Worm (Caenorhabditis elegans): Measurements from ENCODE around the gene arrd-24.
"Not testable (repeated sequence)": the region's sequence is repeated elsewhere in the genome, so short reads cannot be mapped to it uniquely, and the experiment has no call there.

Gene arrd-24

ce11 chrX:13980417-13980816 is at the start of gene arrd-24:
Gene arrd-24, minus strand, starts transcription at chrX:13980517.
- TF ChIP-seq ceh-31 (tag; optimal IDR thresholded peaks at IDR 0.05); C08G9.2 (tag; optimal IDR thresholded peaks at IDR 0.05); hlh-30 (tag; optimal IDR thresholded peaks at IDR 0.05; ENCODE audit: insufficient read depth): not testable (repeated sequence)

DNA sequence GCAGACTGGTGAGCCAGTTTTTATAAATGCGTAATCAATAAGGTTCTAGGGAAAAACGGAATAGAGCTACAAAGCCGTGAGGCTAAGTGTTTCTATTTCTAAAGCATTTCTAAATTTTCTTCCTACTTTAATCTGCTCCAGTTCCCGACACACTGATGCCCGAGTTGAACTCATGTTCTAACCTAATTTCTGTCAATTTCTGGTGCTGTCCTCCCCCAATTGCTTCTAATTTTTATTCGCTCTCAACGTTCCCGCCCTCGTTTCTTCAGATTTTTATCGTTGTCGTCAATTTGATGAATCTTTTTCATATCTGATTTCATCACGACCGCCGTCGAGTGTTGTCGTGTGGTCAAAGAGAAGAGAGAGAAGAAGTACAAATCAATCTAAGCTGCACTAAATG is 49.6 kb upstream of the arrd-24 start:
- peak; percentile 64 for TF ChIP-seq unc-42 (tag; optimal IDR thresholded peaks at IDR 0.05)
- TF ChIP-seq pha-2 (tag; optimal IDR thresholded peaks at IDR 0.05): no peak

DNA sequence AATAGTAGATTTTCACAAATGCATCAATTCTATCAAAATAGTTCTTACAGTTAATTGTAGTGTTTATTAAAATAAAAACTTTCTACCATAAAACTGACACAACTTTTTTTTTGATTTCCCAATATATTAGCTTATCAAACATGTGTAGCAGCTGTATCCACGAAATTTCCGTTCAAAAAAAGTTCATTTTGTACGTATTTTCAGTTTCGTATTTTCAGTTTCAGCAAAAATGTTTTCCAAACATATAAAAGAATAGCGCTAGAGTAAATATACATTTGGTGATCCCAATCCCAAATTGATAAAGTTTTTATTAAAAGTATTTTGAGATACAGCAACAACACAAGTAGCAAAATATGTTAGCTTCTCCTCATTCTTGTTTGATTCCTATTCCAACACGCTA is 49.1 kb upstream of the arrd-24 start:
- no peak for TF ChIP-seq nhr-232 (tag; optimal IDR thresholded peaks at IDR 0.05)
- TF ChIP-seq ceh-45 (GFP tag; IDR thresholded peaks at IDR 0.05): no peak
- TF ChIP-seq tbx-7 (tag; optimal IDR thresholded peaks at IDR 0.05): no peak
- no peak for TF ChIP-seq pag-3 (tag; optimal IDR thresholded peaks at IDR 0.05; ENCODE audit: borderline replicate concordance)
- no peak for TF ChIP-seq rnt-1 (tag; optimal IDR thresholded peaks at IDR 0.05)
- no peak for TF ChIP-seq ceh-22 (tag; optimal IDR thresholded peaks at IDR 0.05)
- TF ChIP-seq pqm-1 (tag; optimal IDR thresholded peaks at IDR 0.05): no peak
- no peak for TF ChIP-seq unc-3 (GFP tag; conservative IDR thresholded peaks at IDR 0.05)
- no peak for TF ChIP-seq unc-3 (tag; optimal IDR thresholded peaks at IDR 0.05)
- no peak for TF ChIP-seq odd-2 (tag; optimal IDR thresholded peaks at IDR 0.05)
- TF ChIP-seq ztf-16 (tag; optimal IDR thresholded peaks at IDR 0.05): no peak
- TF ChIP-seq npax-4 (tag; optimal IDR thresholded peaks at IDR 0.05): no peak
- TF ChIP-seq tbx-2 (tag; optimal IDR thresholded peaks at IDR 0.05): no peak
- no peak for TF ChIP-seq hlh-30 (tag; optimal IDR thresholded peaks at IDR 0.05; ENCODE audit: insufficient read depth)
- no peak for TF ChIP-seq syd-9 (tag; optimal IDR thresholded peaks at IDR 0.05)
- no peak for TF ChIP-seq fkh-10 (GFP tag; optimal IDR thresholded peaks at IDR 0.05)
- TF ChIP-seq elt-4 (tag; optimal IDR thresholded peaks at IDR 0.05): no peak

DNA sequence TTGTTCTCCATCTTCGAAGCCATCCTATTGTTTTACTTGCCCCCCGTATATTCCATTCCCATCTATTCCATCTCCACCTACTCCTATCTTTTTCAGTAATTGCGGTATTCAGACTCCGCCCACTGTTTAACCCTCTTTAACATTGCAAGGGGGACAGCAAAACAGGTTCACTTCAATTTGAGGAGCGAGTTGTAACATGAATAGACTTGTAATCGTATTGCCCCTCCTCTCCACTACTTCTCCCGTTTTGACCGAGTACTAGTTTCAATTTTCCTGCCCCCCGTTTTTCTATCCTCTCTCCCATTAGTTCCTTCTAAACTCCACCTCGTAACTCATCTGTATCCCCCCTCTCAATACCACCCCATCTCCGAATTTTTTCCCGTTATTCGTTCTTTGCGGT is 48.2 kb upstream of the arrd-24 start:
- TF ChIP-seq ets-4 (tag; optimal IDR thresholded peaks at IDR 0.05): no peak
- peak; percentile 66 for TF ChIP-seq unc-42 (tag; optimal IDR thresholded peaks at IDR 0.05)
- no peak for TF ChIP-seq T23F11.4 (GFP tag; optimal IDR thresholded peaks at IDR 0.05)
- peak; percentile 23 for TF ChIP-seq tbx-2 (tag; optimal IDR thresholded peaks at IDR 0.05)
- no peak for TF ChIP-seq ttx-3 (tag; optimal IDR thresholded peaks at IDR 0.05)
- peak; percentile 60 for TF ChIP-seq ceh-14 (tag; optimal IDR thresholded peaks at IDR 0.05)

DNA sequence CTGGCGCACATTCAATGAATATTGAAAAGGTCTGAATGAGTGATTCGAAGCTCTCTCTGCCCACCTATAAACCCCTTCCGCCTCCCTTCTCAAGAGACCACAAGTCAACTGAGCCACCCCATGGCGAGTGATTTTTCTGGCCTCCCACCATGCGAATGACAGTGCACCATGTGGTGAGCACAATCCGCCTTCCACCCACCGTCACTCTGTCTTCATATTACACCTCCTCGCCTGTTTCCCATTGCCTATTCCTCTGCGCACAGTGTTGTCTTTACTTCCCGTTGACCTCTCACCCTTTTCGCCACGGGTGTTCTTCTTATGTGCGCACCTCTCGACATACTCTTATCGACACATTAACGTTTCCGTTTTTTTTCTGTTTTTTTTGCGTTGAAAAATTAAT is 46.6 kb upstream of the arrd-24 start:
- no peak for TF ChIP-seq elt-2 (tag; optimal IDR thresholded peaks at IDR 0.05)
- peak; percentile 54 for TF ChIP-seq hlh-6 (tag; optimal IDR thresholded peaks at IDR 0.05)
- TF ChIP-seq ref-2 (tag; optimal IDR thresholded peaks at IDR 0.05): peak; percentile 78
- peak; percentile 23 for TF ChIP-seq ceh-34 (tag; optimal IDR thresholded peaks at IDR 0.05)
- TF ChIP-seq hlh-30 (tag; optimal IDR thresholded peaks at IDR 0.05; ENCODE audit: insufficient read depth): peak; percentile 55
- TF ChIP-seq sdc-2 (tag; optimal IDR thresholded peaks at IDR 0.05): peak; percentile 75
- TF ChIP-seq ceh-2 (tag; optimal IDR thresholded peaks at IDR 0.05): peak; percentile 6
- peak; percentile 30 for TF ChIP-seq unc-55 (GFP tag; optimal IDR thresholded peaks at IDR 0.05)
- TF ChIP-seq hlh-8 (tag; optimal IDR thresholded peaks at IDR 0.05): peak; percentile 29
- TF ChIP-seq tbx-2 (tag; optimal IDR thresholded peaks at IDR 0.05): peak; percentile 14
- peak; percentile 13 for TF ChIP-seq ceh-31 (tag; optimal IDR thresholded peaks at IDR 0.05)
- TF ChIP-seq nfya-1 (tag; optimal IDR thresholded peaks at IDR 0.05): no peak
- TF ChIP-seq nhr-232 (tag; optimal IDR thresholded peaks at IDR 0.05): no peak
- TF ChIP-seq fkh-6 (tag; optimal IDR thresholded peaks at IDR 0.05): peak; percentile 30
